Fruit fly (Drosophila melanogaster): Measurements from ENCODE around the gene CG18418.

DNA sequence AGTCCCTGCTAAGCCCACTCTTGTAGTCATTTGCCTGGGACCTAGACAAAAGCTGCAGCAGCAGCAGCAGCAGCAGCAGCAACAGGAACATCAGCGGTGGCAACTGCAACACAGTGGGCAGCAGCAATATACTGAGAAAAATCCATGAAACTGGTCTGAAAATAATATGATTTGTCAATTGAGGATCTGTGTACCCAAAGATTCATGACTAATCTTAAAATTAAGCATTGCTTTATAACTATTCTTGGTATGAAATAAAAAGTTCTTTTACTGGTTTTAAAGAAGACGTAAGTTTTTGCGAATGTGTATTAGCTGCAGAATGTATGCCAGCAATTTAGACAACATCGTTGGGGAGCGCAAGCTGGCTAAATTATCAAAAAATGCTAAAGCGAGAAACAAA is 41.8 kb upstream of the CG18418 start:
- TF ChIP-seq ttk (optimal IDR thresholded peaks at IDR 0.05): no peak
- TF ChIP-seq h (optimal IDR thresholded peaks at IDR 0.05): no peak
- no peak for TF ChIP-seq psq (optimal IDR thresholded peaks at IDR 0.05)

All from Kc167 (cell line).